Worm (Caenorhabditis elegans) whole organism, L1 larva: Measurements from ENCODE around the gene C15C8.6.

ENCODE experiments used
- ces-1 ChIP-seq: fragments of 150-350 bp; optimal IDR thresholded peaks from 2 replicates; lab custom pipeline; 2014; ENCODE audit warnings: missing biosample characterization, missing genetic modification reagents, missing genetic modification characterization
- lin-39 ChIP-seq: fragments of 150-350 bp; optimal IDR thresholded peaks from 2 replicates; lab custom pipeline; 2014; ENCODE audit warnings: missing biosample characterization, missing genetic modification reagents, missing genetic modification characterization
- snpc-4 ChIP-seq: fragments of 150-350 bp; optimal IDR thresholded peaks from 2 replicates; lab custom pipeline; 2014; ENCODE audit warnings: missing biosample characterization, missing genetic modification characterization

- TF ChIP-seq ces-1 (GFP tag; lab: Kevin White, UChicago), result no peak
- TF ChIP-seq snpc-4, result no peak
- no peak for TF ChIP-seq lin-39 (tag; lab: Kevin White, UChicago)
Observed at ce11 chrV:12741684-12742083, 9.7 kb downstream of the C15C8.6 start, which contains the start of gene hrg-7.
